Fruit fly (Drosophila melanogaster): ENCODE measurements around the gene CG5418.

Gene CG5418

dm6 chr2L:12460767-12461739 is 8.0 kb upstream of the CG5418 start (continued):
- TF ChIP-seq grn (GFP tag; optimal IDR thresholded peaks at IDR 0.05), result peak; percentile 35
- TF ChIP-seq jigr1 (GFP tag; IDR thresholded peaks at IDR 0.05), result no peak
- peak; percentile 61 for TF ChIP-seq corto (GFP tag; optimal IDR thresholded peaks at IDR 0.05)
- no peak for TF ChIP-seq CG9797 (GFP tag; optimal IDR thresholded peaks at IDR 0.05)
- TF ChIP-seq Hmx (GFP tag; optimal IDR thresholded peaks at IDR 0.05), result no peak
- peak; percentile 3 for TF ChIP-seq her (GFP tag; optimal IDR thresholded peaks at IDR 0.05)
- peak; percentile 11 for TF ChIP-seq stwl (tag; optimal IDR thresholded peaks at IDR 0.05)
- no peak for TF ChIP-seq CG12236 (GFP tag; optimal IDR thresholded peaks at IDR 0.05)
- TF ChIP-seq CG11696 (GFP tag; IDR thresholded peaks at IDR 0.05), result 0 out of 2 replicates have a peak, but pooled peaks have one; percentile 38
- peak in 1 of 2 experiments; percentile 7 for TF ChIP-seq crp (GFP tag; optimal IDR thresholded peaks at IDR 0.05)
- peak; percentile 99 for TF ChIP-seq yki (optimal IDR thresholded peaks at IDR 0.05)
- TF ChIP-seq aop (GFP tag; IDR thresholded peaks at IDR 0.05), result no peak
- no peak for TF ChIP-seq CG1832 (GFP tag; optimal IDR thresholded peaks at IDR 0.05)
- TF ChIP-seq row (GFP tag; IDR thresholded peaks at IDR 0.05), result 0 out of 3 replicates have a peak, but pooled peaks have one; percentile 22
- peak; percentile 73 for TF ChIP-seq Hey (tag; optimal IDR thresholded peaks at IDR 0.05)
- TF ChIP-seq CG14014 (GFP tag; IDR thresholded peaks at IDR 0.05), result peak; percentile 63; the same call in 1 of the 2 replicates
- peak; percentile 64 for TF ChIP-seq CG7271 (tag; optimal IDR thresholded peaks at IDR 0.05)
- TF ChIP-seq grau (tag; optimal IDR thresholded peaks at IDR 0.05), result peak; percentile 38
- peak; percentile 48; the same call in 1 of the 2 replicates for TF ChIP-seq Bgb (GFP tag; IDR thresholded peaks at IDR 0.05; ENCODE audit: partially characterized antibody)
- peak; percentile 49 for TF ChIP-seq tap (tag; optimal IDR thresholded peaks at IDR 0.05)
- peak; percentile 76 for TF ChIP-seq ci (GFP tag; IDR thresholded peaks at IDR 0.05)
- peak; percentile 3 for TF ChIP-seq pzg (GFP tag; optimal IDR thresholded peaks at IDR 0.05)
- TF ChIP-seq Stat92E (GFP tag; optimal IDR thresholded peaks at IDR 0.05), result no peak
- TF ChIP-seq Med (GFP tag), result peak; percentile 94
- TF ChIP-seq CG6654 (GFP tag; optimal IDR thresholded peaks at IDR 0.05), result no peak
- TF ChIP-seq Rfx (GFP tag; IDR thresholded peaks at IDR 0.05), result peak; percentile 62; the same call in 1 of the 2 replicates
- peak; percentile 39 for TF ChIP-seq oc (tag; optimal IDR thresholded peaks at IDR 0.05)
- peak; percentile 6 for TF ChIP-seq CG7786 (GFP tag; optimal IDR thresholded peaks at IDR 0.05)
- peak; percentile 82 for TF ChIP-seq kni (GFP tag; optimal IDR thresholded peaks at IDR 0.05)
- peak; percentile 86 for TF ChIP-seq wek (GFP tag; optimal IDR thresholded peaks at IDR 0.05)
- TF ChIP-seq az2 (GFP tag; optimal IDR thresholded peaks at IDR 0.05), result no peak
- TF ChIP-seq CG6683 (GFP tag; optimal IDR thresholded peaks at IDR 0.05), result peak; percentile 80

dm6 chr2L:12459841-12460240 is 6.8 kb upstream of the CG5418 start:
- TF ChIP-seq CG10147 (GFP tag; optimal IDR thresholded peaks at IDR 0.05) (no peak), CG14441 (GFP tag; IDR thresholded peaks at IDR 0.05) (no peak), CG32532 (GFP tag; IDR thresholded peaks at IDR 0.05) (peak; percentile 25; the same call in 1 of the 2 replicates), CG7928 (GFP tag; optimal IDR thresholded peaks at IDR 0.05) (no peak), ara (GFP tag; IDR thresholded peaks at IDR 0.05) (no peak), CG11504 (tag; optimal IDR thresholded peaks at IDR 0.05) (no peak), grn (GFP tag; optimal IDR thresholded peaks at IDR 0.05) (peak; percentile 2), sc (optimal IDR thresholded peaks at IDR 0.05) (no peak), sc (GFP tag; optimal IDR thresholded peaks at IDR 0.05) (no peak), CG32767 (GFP tag; IDR thresholded peaks at IDR 0.05) (no peak), cg (GFP tag; optimal IDR thresholded peaks at IDR 0.05) (no peak), CG4282 (GFP tag; optimal IDR thresholded peaks at IDR 0.05) (no peak), E2f2 (GFP tag; IDR thresholded peaks at IDR 0.05) (0 out of 2 replicates have a peak, but pooled peaks have one; percentile 6), gsb (GFP tag; IDR thresholded peaks at IDR 0.05) (no peak), z (GFP tag; IDR thresholded peaks at IDR 0.05) (0 out of 3 replicates have a peak, but pooled peaks have one; percentile 16), HmgZ (tag; optimal IDR thresholded peaks at IDR 0.05) (no peak), CG11093 (GFP tag; IDR thresholded peaks at IDR 0.05) (no peak), CG17612 (GFP tag; IDR thresholded peaks at IDR 0.05) (no peak), sens-2 (GFP tag; IDR thresholded peaks at IDR 0.05) (no peak)
